Fruit fly (Drosophila melanogaster) whole organism, embryonic: ENCODE data around the gene CG5326.

Source experiments
- Aef1 ChIP-seq: fragments of 200-800 bp; sonication (Bioruptor generic); IDR thresholded peaks from 3 replicates; pipeline ENCODE4 v1.3.6; 2022; ENCODE audit warnings: missing biosample characterization, missing genetic modification characterization
- CG12299 ChIP-seq: fragments of 200-800 bp; sonication (Bioruptor generic); optimal IDR thresholded peaks from 2 replicates; lab custom pipeline; 2018; ENCODE audit warnings: missing biosample characterization, mild to moderate bottlenecking, missing genetic modification characterization
- CG12769 ChIP-seq: fragments of 200-800 bp; sonication (Bioruptor generic); optimal IDR thresholded peaks from 2 replicates; lab custom pipeline; 2019; ENCODE audit warnings: missing biosample characterization, mild to moderate bottlenecking, missing genetic modification characterization, moderate library complexity
- CG13296 ChIP-seq: fragments of 200-800 bp; sonication (Bioruptor generic); optimal IDR thresholded peaks from 3 replicates; lab custom pipeline; 2018; ENCODE audit warnings: missing biosample characterization, mild to moderate bottlenecking, missing genetic modification characterization
- CG14050 ChIP-seq: fragments of 200-800 bp; sonication (Bioruptor generic); IDR thresholded peaks from 3 replicates; pipeline ENCODE4 v1.3.6; 2022; ENCODE audit warnings: missing biosample characterization, missing genetic modification characterization
- CG15073 ChIP-seq: fragments of 200-800 bp; sonication (Bioruptor generic); optimal IDR thresholded peaks from 2 replicates; lab custom pipeline; 2016; ENCODE audit warnings: missing biosample characterization, missing genetic modification characterization
- CG1603 ChIP-seq: fragments of 200-800 bp; sonication (Bioruptor generic); optimal IDR thresholded peaks from 2 replicates; lab custom pipeline; 2019; ENCODE audit warnings: missing biosample characterization, mild to moderate bottlenecking, missing genetic modification characterization, moderate library complexity
- CG16779 ChIP-seq: fragments of 200-800 bp; sonication (Bioruptor generic); IDR thresholded peaks from 2 replicates; pipeline ENCODE4 v1.3.6; 2022; ENCODE audit warnings: missing biosample characterization, missing genetic modification characterization
- CG30403 ChIP-seq: fragments of 200-800 bp; sonication (Bioruptor generic); optimal IDR thresholded peaks from 3 replicates; lab custom pipeline; 2016; ENCODE audit warnings: missing biosample characterization, missing genetic modification characterization
- CG33557 ChIP-seq: fragments of 200-800 bp; sonication (Bioruptor generic); optimal IDR thresholded peaks from 2 replicates; lab custom pipeline; 2019; ENCODE audit warnings: missing biosample characterization, mild to moderate bottlenecking, missing genetic modification characterization, moderate library complexity
- CG4360 ChIP-seq: fragments of 200-800 bp; sonication (Bioruptor generic); IDR thresholded peaks from 2 replicates; pipeline ENCODE4 v1.3.6; 2022; ENCODE audit warnings: missing biosample characterization, missing genetic modification characterization
- CG6254 ChIP-seq: fragments of 200-800 bp; sonication (Bioruptor generic); optimal IDR thresholded peaks from 3 replicates; lab custom pipeline; 2017; ENCODE audit warnings: mild to moderate bottlenecking, missing biosample characterization, missing genetic modification reagents, missing genetic modification characterization
- CG6791 ChIP-seq: fragments of 200-800 bp; sonication (Bioruptor generic); IDR thresholded peaks from 3 replicates; pipeline ENCODE4 v1.3.6; 2022; ENCODE audit warnings: missing biosample characterization, missing genetic modification characterization; ENCODE audit not compliant: partially characterized antibody
- CG6854 ChIP-seq: fragments of 200-800 bp; sonication (Bioruptor generic); optimal IDR thresholded peaks from 3 replicates; lab custom pipeline; 2017; ENCODE audit warnings: missing biosample characterization, mild to moderate bottlenecking, missing genetic modification characterization
- CG7556 ChIP-seq: fragments of 200-800 bp; sonication (Bioruptor generic); optimal IDR thresholded peaks from 2 replicates; lab custom pipeline; 2017; ENCODE audit warnings: missing biosample characterization, mild to moderate bottlenecking, missing genetic modification characterization
- CG7963 ChIP-seq: fragments of 200-800 bp; sonication (Bioruptor generic); IDR thresholded peaks from 3 replicates; pipeline ENCODE4 v1.3.6; 2022; ENCODE audit warnings: missing biosample characterization, missing genetic modification characterization; ENCODE audit not compliant: partially characterized antibody
- CG9437 ChIP-seq: fragments of 200-800 bp; sonication (Bioruptor generic); optimal IDR thresholded peaks from 2 replicates; lab custom pipeline; 2018; ENCODE audit warnings: missing biosample characterization, mild to moderate bottlenecking, missing genetic modification characterization
- CG9797 ChIP-seq: fragments of 200-800 bp; sonication (Bioruptor generic); optimal IDR thresholded peaks from 3 replicates; lab custom pipeline; 2018; ENCODE audit warnings: missing biosample characterization, mild to moderate bottlenecking, missing genetic modification characterization
- CTCF ChIP-seq: fragments of 200-800 bp; sonication (Bioruptor generic); optimal IDR thresholded peaks from 2 replicates; lab custom pipeline; 2017; ENCODE audit warnings: missing biosample characterization, mild to moderate bottlenecking, missing genetic modification characterization, moderate library complexity
- D ChIP-seq, 2 experiments: fragments of 200-800 bp in 1 of 2; fragments of >200 bp in 1 of 2; sonication (Bioruptor generic) in 1 of 2; optimal IDR thresholded peaks; 2 replicates in 1 of 2; 3 replicates in 1 of 2; lab custom pipeline; 2017; ENCODE audit warnings: mild to moderate bottlenecking in 1 of 2, missing biosample characterization in 1 of 2, missing genetic modification characterization in 1 of 2, missing genetic modification reagents in 1 of 2
- Dek ChIP-seq: fragments of 200-800 bp; sonication (Bioruptor generic); optimal IDR thresholded peaks from 3 replicates; lab custom pipeline; 2019; ENCODE audit warnings: missing biosample characterization, mild to moderate bottlenecking, missing genetic modification characterization, moderate library complexity
- Elba2 ChIP-seq: fragments of 200-800 bp; sonication (Bioruptor generic); optimal IDR thresholded peaks from 3 replicates; lab custom pipeline; 2016; ENCODE audit warnings: missing biosample characterization, missing genetic modification characterization
- Ets65A ChIP-seq: fragments of 200-800 bp; sonication (Bioruptor generic); peaks from one replicate; lab custom pipeline; 2016; ENCODE audit warnings: missing biosample characterization, missing genetic modification characterization
- H15 ChIP-seq: fragments of 200-800 bp; sonication (Bioruptor generic); IDR thresholded peaks from 3 replicates; pipeline ENCODE4 v1.3.6; 2022; ENCODE audit warnings: missing biosample characterization, missing genetic modification characterization
- HHEX ChIP-seq: fragments of 200-800 bp; sonication (Bioruptor generic); optimal IDR thresholded peaks from 3 replicates; lab custom pipeline; 2017; ENCODE audit warnings: missing biosample characterization, mild to moderate bottlenecking, missing genetic modification characterization, missing genetic modification reagents
- Hsf ChIP-seq: fragments of 200-800 bp; sonication (Bioruptor generic); optimal IDR thresholded peaks from 3 replicates; lab custom pipeline; 2016; ENCODE audit warnings: missing biosample characterization, missing genetic modification characterization
- NC2β ChIP-seq: fragments of 200-800 bp; sonication (Bioruptor generic); optimal IDR thresholded peaks from 2 replicates; lab custom pipeline; 2016; ENCODE audit warnings: missing biosample characterization, missing genetic modification characterization
- Oli ChIP-seq: fragments of 200-800 bp; sonication (Bioruptor generic); optimal IDR thresholded peaks from 2 replicates; lab custom pipeline; 2018; ENCODE audit warnings: missing biosample characterization, mild to moderate bottlenecking, missing genetic modification characterization, moderate library complexity
- Sry-β ChIP-seq: fragments of 200-800 bp; sonication (Bioruptor generic); optimal IDR thresholded peaks from 2 replicates; lab custom pipeline; 2018; ENCODE audit warnings: missing biosample characterization, mild to moderate bottlenecking, missing genetic modification characterization, moderate library complexity
- TFAM ChIP-seq: fragments of 200-800 bp; sonication (Bioruptor generic); optimal IDR thresholded peaks from 2 replicates; lab custom pipeline; 2017; ENCODE audit warnings: missing biosample characterization, missing genetic modification characterization, inconsistent platforms
- ac ChIP-seq: fragments of 200-800 bp; sonication (Bioruptor generic); optimal IDR thresholded peaks from 3 replicates; lab custom pipeline; 2017; ENCODE audit warnings: missing biosample characterization, mild to moderate bottlenecking, missing genetic modification characterization
- bcd ChIP-seq: fragments of 200-800 bp; sonication (Bioruptor generic); optimal IDR thresholded peaks from 2 replicates; lab custom pipeline; 2017; ENCODE audit warnings: missing biosample characterization, mild to moderate bottlenecking, missing genetic modification characterization
- chinmo ChIP-seq: fragments of 200-800 bp; sonication (Bioruptor generic); IDR thresholded peaks from 4 replicates; pipeline ENCODE4 v1.3.6; 2022; ENCODE audit warnings: missing biosample characterization, missing genetic modification characterization; ENCODE audit not compliant: partially characterized antibody
- dati ChIP-seq: fragments of 200-800 bp; sonication (Bioruptor generic); IDR thresholded peaks from 2 replicates; pipeline ENCODE4 v1.3.6; 2022; ENCODE audit warnings: missing biosample characterization, missing genetic modification characterization
- ems ChIP-seq: fragments of 200-800 bp; sonication (Bioruptor generic); optimal IDR thresholded peaks from 3 replicates; lab custom pipeline; 2016; ENCODE audit warnings: missing biosample characterization, missing genetic modification characterization
- en ChIP-seq: fragments of 200-800 bp; sonication (Bioruptor generic); optimal IDR thresholded peaks from 2 replicates; lab custom pipeline; 2016; ENCODE audit warnings: missing biosample characterization, missing genetic modification characterization
- fd96Cb ChIP-seq: fragments of 200-800 bp; sonication (Bioruptor generic); optimal IDR thresholded peaks from 2 replicates; lab custom pipeline; 2018; ENCODE audit warnings: missing biosample characterization, mild to moderate bottlenecking, missing genetic modification characterization, moderate library complexity
- grn ChIP-seq: fragments of 200-800 bp; sonication (Bioruptor generic); optimal IDR thresholded peaks from 3 replicates; lab custom pipeline; 2017; ENCODE audit warnings: missing biosample characterization, missing genetic modification characterization
- gt ChIP-seq: fragments of 200-800 bp; sonication (Bioruptor generic); IDR thresholded peaks from 2 replicates; pipeline ENCODE4 v1.3.6; 2022; ENCODE audit warnings: missing biosample characterization, missing genetic modification characterization
- klu ChIP-seq: fragments of 200-800 bp; sonication (Bioruptor generic); IDR thresholded peaks from 2 replicates; pipeline ENCODE4 v1.3.6; 2022; ENCODE audit warnings: missing biosample characterization, missing genetic modification characterization
- kni ChIP-seq: fragments of 200-800 bp; sonication (Bioruptor generic); optimal IDR thresholded peaks from 3 replicates; lab custom pipeline; 2017; ENCODE audit warnings: mild to moderate bottlenecking, missing biosample characterization, missing genetic modification reagents, missing genetic modification characterization
- knrl ChIP-seq: fragments of 200-800 bp; sonication (Bioruptor generic); IDR thresholded peaks from 3 replicates; pipeline ENCODE4 v1.3.6; 2022; ENCODE audit warnings: missing biosample characterization, missing genetic modification characterization; ENCODE audit not compliant: partially characterized antibody
- lmd ChIP-seq: fragments of 200-800 bp; sonication (Bioruptor generic); IDR thresholded peaks from 2 replicates; pipeline ENCODE4 v1.3.6; 2022; ENCODE audit warnings: missing biosample characterization, missing genetic modification characterization
- lov ChIP-seq, 2 experiments: fragments of 200-800 bp in 1 of 2; fragments of >200 bp in 1 of 2; sonication (Bioruptor generic) in 1 of 2; IDR thresholded peaks in 1 of 2; optimal IDR thresholded peaks in 1 of 2; 2 replicates in 1 of 2; 3 replicates in 1 of 2; pipeline versions ENCODE4 v1.3.6 to Lab custom; 2017 to 2022; ENCODE audit warnings: missing biosample characterization in 1 of 2, missing genetic modification characterization in 1 of 2
- nerfin-1 ChIP-seq: fragments of 200-800 bp; sonication (Bioruptor generic); optimal IDR thresholded peaks from 3 replicates; lab custom pipeline; 2019; ENCODE audit warnings: missing biosample characterization, mild to moderate bottlenecking, missing genetic modification characterization, moderate library complexity
- onecut ChIP-seq: fragments of 200-800 bp; sonication (Bioruptor generic); IDR thresholded peaks from 2 replicates; pipeline ENCODE4 v1.3.6; 2022; ENCODE audit warnings: missing biosample characterization, missing genetic modification characterization
- repo ChIP-seq: fragments of 200-800 bp; sonication (Bioruptor generic); optimal IDR thresholded peaks from 2 replicates; lab custom pipeline; 2016; ENCODE audit warnings: missing biosample characterization, missing genetic modification characterization
- scrt ChIP-seq: fragments of 200-800 bp; sonication (Bioruptor generic); optimal IDR thresholded peaks from 2 replicates; lab custom pipeline; 2018; ENCODE audit warnings: missing biosample characterization, mild to moderate bottlenecking, missing genetic modification characterization, moderate library complexity
- stwl ChIP-seq: fragments of 200-800 bp; sonication (Bioruptor generic); optimal IDR thresholded peaks from 3 replicates; lab custom pipeline; 2018; ENCODE audit warnings: missing biosample characterization, mild to moderate bottlenecking, missing genetic modification characterization, moderate library complexity
- tx ChIP-seq: fragments of 200-800 bp; sonication (Bioruptor generic); optimal IDR thresholded peaks from 2 replicates; lab custom pipeline; 2016; ENCODE audit warnings: missing biosample characterization, missing genetic modification characterization
- zen2 ChIP-seq: fragments of 200-800 bp; sonication (Bioruptor generic); IDR thresholded peaks from 3 replicates; pipeline ENCODE4 v1.3.6; 2022; ENCODE audit warnings: missing biosample characterization, missing genetic modification characterization; ENCODE audit not compliant: partially characterized antibody

Gene CG5326

DNA sequence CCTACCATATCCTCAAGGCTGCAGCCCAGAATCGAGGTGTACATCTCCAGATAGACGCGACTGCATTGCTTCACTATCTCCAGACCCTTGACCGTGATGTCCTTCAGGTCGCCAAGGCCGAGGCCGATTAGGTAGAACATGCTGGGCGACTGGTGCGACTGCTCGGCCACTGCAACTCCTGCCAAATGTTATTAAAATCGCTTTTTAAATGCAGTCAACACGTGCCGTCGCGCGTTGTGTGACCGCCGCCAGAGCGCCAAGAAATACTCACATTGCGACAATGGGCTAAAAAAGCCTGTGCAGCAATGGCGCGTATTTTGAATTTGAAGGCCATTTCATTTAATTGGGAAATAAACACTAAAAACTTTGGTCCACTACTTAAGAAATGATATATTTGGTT is 43.3 kb upstream of the CG5326 start, which contains the start of gene Dph5 (continued):
- no peak for TF ChIP-seq D (optimal IDR thresholded peaks at IDR 0.05; lab: Kevin White, UChicago)
- no peak for TF ChIP-seq D (GFP tag; optimal IDR thresholded peaks at IDR 0.05; lab: Kevin White, UChicago)
- TF ChIP-seq CG12769 (tag; lab: Kevin White, UChicago) = no peak
- no peak for TF ChIP-seq CG4360 (GFP tag; lab: Robert Waterston, UW)
- TF ChIP-seq kni (GFP tag; lab: Kevin White, UChicago) = no peak
- TF ChIP-seq Sry-β (GFP tag; lab: Kevin White, UChicago) = no peak
- no peak for TF ChIP-seq CG30403 (GFP tag; lab: Kevin White, UChicago)
- TF ChIP-seq bcd (GFP tag; lab: Kevin White, UChicago) = no peak
- no peak for TF ChIP-seq CG12299 (tag; lab: Kevin White, UChicago)
- no peak for TF ChIP-seq gt (GFP tag; lab: Robert Waterston, UW)
- no peak for TF ChIP-seq Ets65A
- no peak for TF ChIP-seq en (GFP tag; lab: Kevin White, UChicago)
- TF ChIP-seq NC2β = no peak
- TF ChIP-seq stwl = no peak
- no peak for TF ChIP-seq H15
- TF ChIP-seq grn (GFP tag; lab: Kevin White, UChicago) = no peak
- TF ChIP-seq zen2 (GFP tag; lab: Robert Waterston, UW) = no peak
- TF ChIP-seq CG14050 (GFP tag; lab: Robert Waterston, UW) = no peak
- TF ChIP-seq CG7963 = 0 out of 3 replicates have a peak, but pooled peaks have one; percentile 23
- TF ChIP-seq onecut = no peak
- TF ChIP-seq CG15073 (GFP tag; lab: Kevin White, UChicago) = no peak
- no peak for TF ChIP-seq CG6854 (GFP tag; lab: Kevin White, UChicago)
- TF ChIP-seq TFAM = no peak
- TF ChIP-seq lmd (GFP tag; lab: Robert Waterston, UW) = no peak
- no peak for TF ChIP-seq HHEX
- no peak for TF ChIP-seq lov (optimal IDR thresholded peaks at IDR 0.05; lab: Kevin White, UChicago)
- no peak for TF ChIP-seq lov (GFP tag; IDR thresholded peaks at IDR 0.05; lab: Robert Waterston, UW)
- no peak for TF ChIP-seq tx (GFP tag; lab: Kevin White, UChicago)
- no peak for TF ChIP-seq Aef1 (GFP tag; lab: Robert Waterston, UW)
- TF ChIP-seq CG9437 (GFP tag; lab: Kevin White, UChicago) = no peak
- no peak for TF ChIP-seq Elba2 (GFP tag; lab: Kevin White, UChicago)
- TF ChIP-seq CG33557 (GFP tag; lab: Kevin White, UChicago) = no peak
- TF ChIP-seq nerfin-1 (tag; lab: Kevin White, UChicago) = no peak
- no peak for TF ChIP-seq Hsf
- no peak for TF ChIP-seq fd96Cb (tag; lab: Kevin White, UChicago)
- peak; percentile 55 for TF ChIP-seq CG9797 (GFP tag; lab: Kevin White, UChicago)
- TF ChIP-seq CTCF = no peak
- no peak for TF ChIP-seq klu
- 0 out of 4 replicates have a peak, but pooled peaks have one; percentile 7 for TF ChIP-seq chinmo (GFP tag; lab: Robert Waterston, UW)
- no peak for TF ChIP-seq repo
- no peak for TF ChIP-seq ems (GFP tag; lab: Kevin White, UChicago)
- TF ChIP-seq CG6254 = no peak
- TF ChIP-seq Oli = no peak
- TF ChIP-seq CG7556 (GFP tag; lab: Kevin White, UChicago) = no peak
- no peak for TF ChIP-seq CG13296
- TF ChIP-seq CG6791 (GFP tag; lab: Robert Waterston, UW) = no peak
- peak; percentile 23 for TF ChIP-seq CG1603 (tag; lab: Kevin White, UChicago)
- no peak for TF ChIP-seq CG16779 (GFP tag; lab: Robert Waterston, UW)
- no peak for TF ChIP-seq knrl (GFP tag; lab: Robert Waterston, UW)
- TF ChIP-seq dati (GFP tag; lab: Robert Waterston, UW) = no peak
- no peak for TF ChIP-seq ac
- no peak for TF ChIP-seq Dek
- TF ChIP-seq scrt (GFP tag; lab: Kevin White, UChicago) = no peak
